Worm (Caenorhabditis elegans) whole organism, L3 larva: Measurements from ENCODE around the gene Y41D4A.4.
A peak's percentile ranks its signal among the peaks of the same experiment; 100 is the strongest.

Experiments used
- ZK546.5 ChIP-seq: sonication (generic microtip); optimal IDR thresholded peaks from 2 replicates; lab custom pipeline; 2017; ENCODE audit warnings: missing biosample characterization, missing genetic modification characterization
- aly-2 ChIP-seq: fragments of 150-350 bp; optimal IDR thresholded peaks from 2 replicates; lab custom pipeline; 2014; ENCODE audit warnings: missing biosample characterization, missing genetic modification characterization
- ama-1 ChIP-seq: fragments of 150-350 bp; optimal IDR thresholded peaks from 2 replicates; lab custom pipeline; 2018
- ceh-16 ChIP-seq: sonication (generic microtip); optimal IDR thresholded peaks from 2 replicates; lab custom pipeline; 2017; ENCODE audit warnings: missing biosample characterization, missing genetic modification characterization
- ceh-28 ChIP-seq: fragments of 150-350 bp; optimal IDR thresholded peaks from 2 replicates; lab custom pipeline; 2014; ENCODE audit warnings: missing biosample characterization, missing genetic modification reagents, missing genetic modification characterization
- ceh-82 ChIP-seq: fragments of 150-350 bp; optimal IDR thresholded peaks from 2 replicates; lab custom pipeline; 2014; ENCODE audit warnings: missing biosample characterization, missing genetic modification characterization
- daf-12 ChIP-seq: fragments of 150-350 bp; optimal IDR thresholded peaks from 2 replicates; lab custom pipeline; 2014; ENCODE audit warnings: missing biosample characterization, missing genetic modification reagents, missing genetic modification characterization
- egl-27 ChIP-seq: sonication (generic microtip); optimal IDR thresholded peaks from 4 replicates; lab custom pipeline; 2017; ENCODE audit warnings: missing biosample characterization, missing genetic modification reagents, missing genetic modification characterization
- egl-5 ChIP-seq: fragments of 150-350 bp; optimal IDR thresholded peaks from 2 replicates; lab custom pipeline; 2017; ENCODE audit warnings: missing biosample characterization, missing genetic modification reagents, missing genetic modification characterization, inconsistent platforms
- elt-1 ChIP-seq: fragments of 150-350 bp; optimal IDR thresholded peaks from 2 replicates; lab custom pipeline; 2014; ENCODE audit warnings: missing biosample characterization, missing genetic modification characterization
- elt-2 ChIP-seq: sonication (generic microtip); optimal IDR thresholded peaks from 2 replicates; lab custom pipeline; 2016; ENCODE audit warnings: missing genetic modification reagents, mild to moderate bottlenecking, missing genetic modification characterization, missing compliant biosample characterization
- elt-3 ChIP-seq, 3 experiments: fragments of 150-350 bp in 1 of 3; sonication (generic microtip) in 2 of 3; optimal IDR thresholded peaks; 2 replicates in 2 of 3; 4 replicates in 1 of 3; lab custom pipeline; 2014 to 2017; ENCODE audit warnings: missing biosample characterization in 3 of 3, missing genetic modification characterization in 3 of 3
- eor-1 ChIP-seq, 2 experiments: fragments of 150-350 bp; optimal IDR thresholded peaks; 2 replicates each; lab custom pipeline; 2014 to 2018; ENCODE audit warnings: missing biosample characterization in 2 of 2, missing genetic modification characterization in 2 of 2
- fkh-10 ChIP-seq: sonication (generic microtip); optimal IDR thresholded peaks from 2 replicates; lab custom pipeline; 2017; ENCODE audit warnings: missing biosample characterization, missing genetic modification reagents, missing genetic modification characterization
- fkh-2 ChIP-seq: fragments of 150-350 bp; optimal IDR thresholded peaks from 2 replicates; lab custom pipeline; 2014; ENCODE audit warnings: missing biosample characterization, missing genetic modification reagents, missing genetic modification characterization
- fos-1 ChIP-seq: fragments of 150-350 bp; optimal IDR thresholded peaks from 2 replicates; lab custom pipeline; 2014; ENCODE audit warnings: missing biosample characterization, missing genetic modification characterization
- hmg-11 ChIP-seq: sonication (generic microtip); optimal IDR thresholded peaks from 2 replicates; lab custom pipeline; 2016; ENCODE audit warnings: missing genetic modification characterization, missing compliant biosample characterization
- jun-1 ChIP-seq: fragments of 150-350 bp; optimal IDR thresholded peaks from 2 replicates; lab custom pipeline; 2014; ENCODE audit warnings: missing biosample characterization, missing genetic modification reagents, missing genetic modification characterization
- lin-15B ChIP-seq: fragments of 150-350 bp; optimal IDR thresholded peaks from 2 replicates; lab custom pipeline; 2014; ENCODE audit warnings: missing biosample characterization, missing genetic modification characterization
- lin-39 ChIP-seq: fragments of 150-350 bp; optimal IDR thresholded peaks from 2 replicates; lab custom pipeline; 2018; ENCODE audit warnings: missing biosample characterization, missing genetic modification reagents, missing genetic modification characterization
- lsy-12 ChIP-seq: sonication (generic microtip); optimal IDR thresholded peaks from 2 replicates; lab custom pipeline; 2016; ENCODE audit warnings: mild to moderate bottlenecking, missing genetic modification characterization, missing compliant biosample characterization
- mdl-1 ChIP-seq: fragments of 150-350 bp; optimal IDR thresholded peaks from 2 replicates; lab custom pipeline; 2014; ENCODE audit warnings: missing biosample characterization, missing genetic modification characterization
- mml-1 ChIP-seq: fragments of 150-350 bp; sonication (generic microtip); optimal IDR thresholded peaks from 3 replicates; lab custom pipeline; 2014; ENCODE audit warnings: missing biosample characterization, missing genetic modification characterization
- nfya-1 ChIP-seq: sonication (generic microtip); optimal IDR thresholded peaks from 2 replicates; lab custom pipeline; 2017; ENCODE audit warnings: missing genetic modification characterization, mild to moderate bottlenecking, missing compliant biosample characterization, antibody characterized with exemption, moderate library complexity; ENCODE audit not compliant: insufficient read depth
- nhr-12 ChIP-seq: fragments of 150-350 bp; optimal IDR thresholded peaks from 2 replicates; lab custom pipeline; 2014; ENCODE audit warnings: missing biosample characterization, missing genetic modification characterization
- nhr-23 ChIP-seq: fragments of 150-350 bp; optimal IDR thresholded peaks from 2 replicates; lab custom pipeline; 2014; ENCODE audit warnings: missing biosample characterization, missing genetic modification reagents, missing genetic modification characterization
- nhr-25 ChIP-seq: sonication (generic microtip); optimal IDR thresholded peaks from 2 replicates; lab custom pipeline; 2017; ENCODE audit warnings: missing biosample characterization, missing genetic modification characterization
- nhr-43 ChIP-seq: sonication (generic microtip); optimal IDR thresholded peaks from 2 replicates; lab custom pipeline; 2016; ENCODE audit warnings: mild to moderate bottlenecking, missing genetic modification characterization, missing compliant biosample characterization; ENCODE audit not compliant: poor library complexity, severe bottlenecking
- nhr-67 ChIP-seq: fragments of 150-350 bp; optimal IDR thresholded peaks from 2 replicates; lab custom pipeline; 2014; ENCODE audit warnings: missing biosample characterization, missing genetic modification characterization
- nhr-76 ChIP-seq: fragments of 150-350 bp; sonication (generic microtip); optimal IDR thresholded peaks from 5 replicates; lab custom pipeline; 2014; ENCODE audit warnings: missing biosample characterization, missing genetic modification characterization
- nhr-77 ChIP-seq: fragments of 150-350 bp; optimal IDR thresholded peaks from 2 replicates; lab custom pipeline; 2014; ENCODE audit warnings: missing biosample characterization, missing genetic modification characterization
- pha-4 ChIP-seq: fragments of 150-350 bp; optimal IDR thresholded peaks from 2 replicates; lab custom pipeline; 2014; ENCODE audit warnings: missing biosample characterization, missing genetic modification reagents, missing genetic modification characterization
- sea-2 ChIP-seq: fragments of 150-350 bp; sonication (generic microtip); optimal IDR thresholded peaks from 4 replicates; lab custom pipeline; 2014; ENCODE audit warnings: missing biosample characterization, missing genetic modification reagents, missing genetic modification characterization
- skn-1 ChIP-seq: fragments of 150-350 bp; optimal IDR thresholded peaks from 2 replicates; lab custom pipeline; 2014; ENCODE audit warnings: missing biosample characterization, missing genetic modification characterization
- tbx-2 ChIP-seq: sonication (generic microtip); optimal IDR thresholded peaks from 2 replicates; lab custom pipeline; 2016; ENCODE audit warnings: mild to moderate bottlenecking, missing genetic modification characterization, missing compliant biosample characterization
- unc-39 ChIP-seq: sonication (generic microtip); optimal IDR thresholded peaks from 4 replicates; lab custom pipeline; 2017; ENCODE audit warnings: missing biosample characterization, missing genetic modification characterization
- unc-62 ChIP-seq: fragments of 150-350 bp; sonication (generic microtip); optimal IDR thresholded peaks from 4 replicates; lab custom pipeline; 2014; ENCODE audit warnings: missing biosample characterization, missing genetic modification reagents, missing genetic modification characterization

Y41D4A.4 gene

ce11 chrIV:1699599-1699998 is 46.2 kb upstream of the Y41D4A.4 start, which contains the start of gene bus-2:
bus-2 (plus strand) TSS chrIV:1699899.
- TF ChIP-seq elt-2: no peak
- TF ChIP-seq elt-1 (tag; lab: Kevin White, UChicago): no peak
- TF ChIP-seq lin-39 (tag; lab: Kevin White, UChicago): no peak
- TF ChIP-seq ceh-16 (tag; lab: Kevin White, UChicago): no peak
- no peak for TF ChIP-seq fkh-10 (GFP tag; lab: Kevin White, UChicago)
- no peak for TF ChIP-seq nhr-43 (tag; lab: Kevin White, UChicago)
- no peak for TF ChIP-seq eor-1 (tag; optimal IDR thresholded peaks at IDR 0.05; lab: Kevin White, UChicago)
- no peak for TF ChIP-seq ceh-82 (tag; lab: Kevin White, UChicago)
- TF ChIP-seq ama-1: no peak

- TF ChIP-seq nhr-23 (tag; lab: Kevin White, UChicago): no peak
- TF ChIP-seq ceh-28 (tag; lab: Kevin White, UChicago): peak; percentile 2
- TF ChIP-seq ceh-16 (tag; lab: Kevin White, UChicago): no peak
- TF ChIP-seq jun-1 (tag; lab: Kevin White, UChicago): no peak
- TF ChIP-seq elt-2: no peak
Observed at ce11 chrIV:1706996-1707395, 38.8 kb upstream of the Y41D4A.4 start, which contains the start of gene K08D12.4. K08D12.4 (plus strand) TSS chrIV:1707296.

- TF ChIP-seq hmg-11: no peak
- TF ChIP-seq lin-39 (tag; lab: Kevin White, UChicago): no peak
- no peak for TF ChIP-seq elt-1 (tag; lab: Kevin White, UChicago)
- no peak for TF ChIP-seq tbx-2
- TF ChIP-seq ZK546.5 (tag; lab: Kevin White, UChicago): no peak
- no peak for TF ChIP-seq nhr-77 (tag; lab: Kevin White, UChicago)
- no peak for TF ChIP-seq nhr-76
Observed at ce11 chrIV:1707960-1708359, 37.8 kb upstream of the Y41D4A.4 start.

- TF ChIP-seq lsy-12 (tag; lab: Kevin White, UChicago) (no peak), unc-39 (tag; lab: Kevin White, UChicago) (no peak), nhr-76 (no peak), ceh-82 (tag; lab: Kevin White, UChicago) (no peak), ama-1 (peak; percentile 57), fkh-2 (tag; lab: Kevin White, UChicago) (no peak), aly-2 (tag; lab: Kevin White, UChicago) (peak; percentile 80), tbx-2 (no peak), nhr-12 (tag; lab: Kevin White, UChicago) (no peak), unc-62 (GFP tag; lab: Kevin White, UChicago) (no peak), nhr-25 (peak; percentile 28), ZK546.5 (tag; lab: Kevin White, UChicago) (peak; percentile 8), hmg-11 (peak; percentile 3), egl-5 (tag; lab: Kevin White, UChicago) (no peak), egl-27 (tag; lab: Kevin White, UChicago) (no peak), fkh-10 (GFP tag; lab: Kevin White, UChicago) (no peak), nhr-67 (no peak), nhr-23 (tag; lab: Kevin White, UChicago) (no peak), daf-12 (tag; lab: Kevin White, UChicago) (no peak), jun-1 (tag; lab: Kevin White, UChicago) (no peak), lin-15B (tag; lab: Kevin White, UChicago) (no peak), ceh-28 (tag; lab: Kevin White, UChicago) (no peak), elt-3 (tag; optimal IDR thresholded peaks at IDR 0.05; lab: Kevin White, UChicago) (no peak), mml-1 (no peak), sea-2 (GFP tag; lab: Kevin White, UChicago) (no peak), pha-4 (tag; lab: Kevin White, UChicago) (no peak), nfya-1 (tag; lab: Kevin White, UChicago) (peak; percentile 14), mdl-1 (tag; lab: Kevin White, UChicago) (no peak), fos-1 (tag; lab: Kevin White, UChicago) (no peak), skn-1 (tag; lab: Kevin White, UChicago) (no peak), elt-1 (tag; lab: Kevin White, UChicago) (no peak), nhr-43 (tag; lab: Kevin White, UChicago) (peak; percentile 32)
Observed at ce11 chrIV:1708426-1708826, 37.4 kb upstream of the Y41D4A.4 start.
